Fruit fly (Drosophila melanogaster): ENCODE measurements around the gene Mnat9.

The Mnat9 gene

dm6 chr3R:31608438-31609188 lies 7.3 kb downstream of the Mnat9 start:
- peak; percentile 75 for TF ChIP-seq ovo (GFP tag; optimal IDR thresholded peaks at IDR 0.05)
- TF ChIP-seq cic (GFP tag; optimal IDR thresholded peaks at IDR 0.05): peak; percentile 90
- TF ChIP-seq Clk (GFP tag; optimal IDR thresholded peaks at IDR 0.05): peak; percentile 24
- peak; percentile 7 for TF ChIP-seq CG11617 (GFP tag; optimal IDR thresholded peaks at IDR 0.05)
- TF ChIP-seq CG1620 (GFP tag; optimal IDR thresholded peaks at IDR 0.05): no peak
- TF ChIP-seq Hr96 (GFP tag; optimal IDR thresholded peaks at IDR 0.05): peak; percentile 56
- peak; percentile 25 for TF ChIP-seq bab1 (GFP tag; optimal IDR thresholded peaks at IDR 0.05)
- no peak for TF ChIP-seq cnc (optimal IDR thresholded peaks at IDR 0.05)
- TF ChIP-seq tj (GFP tag; optimal IDR thresholded peaks at IDR 0.05): peak; percentile 51
- peak; percentile 25 for TF ChIP-seq CG7045 (GFP tag; optimal IDR thresholded peaks at IDR 0.05)
- no peak for TF ChIP-seq CG5204 (GFP tag; optimal IDR thresholded peaks at IDR 0.05)
- peak; percentile 39 for TF ChIP-seq Mnt (GFP tag; optimal IDR thresholded peaks at IDR 0.05)
- peak; percentile 99 for TF ChIP-seq pad (GFP tag; optimal IDR thresholded peaks at IDR 0.05)
- no peak for TF ChIP-seq Crg-1 (GFP tag; optimal IDR thresholded peaks at IDR 0.05)
- no peak for TF ChIP-seq CG14711 (tag; optimal IDR thresholded peaks at IDR 0.05)
- TF ChIP-seq kay (GFP tag; ENCODE audit: borderline replicate concordance): no peak
- no peak for TF ChIP-seq toe (GFP tag; optimal IDR thresholded peaks at IDR 0.05)
- TF ChIP-seq CG12768 (GFP tag; optimal IDR thresholded peaks at IDR 0.05): peak; percentile 90
- peak; percentile 37 for TF ChIP-seq CG7101 (tag; optimal IDR thresholded peaks at IDR 0.05)
- no peak for TF ChIP-seq CG33017 (tag; optimal IDR thresholded peaks at IDR 0.05)

DNA sequence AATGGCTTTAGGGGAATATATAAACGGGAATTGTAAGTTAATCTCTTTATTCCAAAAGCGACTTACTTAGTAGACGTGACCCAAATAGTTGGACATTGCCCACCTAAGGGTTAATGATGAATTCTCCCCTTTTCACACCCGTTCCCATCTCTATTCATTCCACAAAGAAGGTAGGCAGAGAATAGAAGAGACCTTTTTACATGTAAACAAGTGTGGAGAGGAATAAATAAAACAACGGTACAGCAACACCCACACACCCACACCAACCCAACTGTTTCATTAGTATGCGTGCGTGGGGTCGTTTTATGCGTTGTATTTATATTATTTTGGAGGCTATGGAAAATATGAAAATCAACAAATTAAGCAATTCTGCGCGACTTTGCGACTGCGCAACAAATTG lies 7.9 kb downstream of the Mnat9 start:
- TF ChIP-seq ovo (GFP tag; optimal IDR thresholded peaks at IDR 0.05) (peak; percentile 71), CG33017 (tag; optimal IDR thresholded peaks at IDR 0.05) (no peak)

- TF ChIP-seq toe (GFP tag; optimal IDR thresholded peaks at IDR 0.05): no peak
- TF ChIP-seq Hr96 (GFP tag; optimal IDR thresholded peaks at IDR 0.05): no peak
- no peak for TF ChIP-seq CG5204 (GFP tag; optimal IDR thresholded peaks at IDR 0.05)
- no peak for TF ChIP-seq bab1 (GFP tag; optimal IDR thresholded peaks at IDR 0.05)
- TF ChIP-seq cnc (optimal IDR thresholded peaks at IDR 0.05): no peak
- TF ChIP-seq kay (GFP tag; ENCODE audit: borderline replicate concordance): no peak
- no peak for TF ChIP-seq CG7101 (tag; optimal IDR thresholded peaks at IDR 0.05)
- TF ChIP-seq Mnt (GFP tag; optimal IDR thresholded peaks at IDR 0.05): no peak
- no peak for TF ChIP-seq CG14711 (tag; optimal IDR thresholded peaks at IDR 0.05)
- no peak for TF ChIP-seq Clk (GFP tag; optimal IDR thresholded peaks at IDR 0.05)
- no peak for TF ChIP-seq ovo (GFP tag; optimal IDR thresholded peaks at IDR 0.05)
- TF ChIP-seq tj (GFP tag; optimal IDR thresholded peaks at IDR 0.05): no peak
- TF ChIP-seq CG33017 (tag; optimal IDR thresholded peaks at IDR 0.05): no peak
- TF ChIP-seq CG11617 (GFP tag; optimal IDR thresholded peaks at IDR 0.05): no peak
- TF ChIP-seq pad (GFP tag; optimal IDR thresholded peaks at IDR 0.05): no peak
- no peak for TF ChIP-seq CG1620 (GFP tag; optimal IDR thresholded peaks at IDR 0.05)
- TF ChIP-seq Crg-1 (GFP tag; optimal IDR thresholded peaks at IDR 0.05): no peak
- TF ChIP-seq CG7045 (GFP tag; optimal IDR thresholded peaks at IDR 0.05): no peak
- no peak for TF ChIP-seq CG12768 (GFP tag; optimal IDR thresholded peaks at IDR 0.05)
- no peak for TF ChIP-seq cic (GFP tag; optimal IDR thresholded peaks at IDR 0.05)
These were observed 8.6 kb downstream of the Mnat9 start for dm6 chr3R:31607287-31607849.

DNA sequence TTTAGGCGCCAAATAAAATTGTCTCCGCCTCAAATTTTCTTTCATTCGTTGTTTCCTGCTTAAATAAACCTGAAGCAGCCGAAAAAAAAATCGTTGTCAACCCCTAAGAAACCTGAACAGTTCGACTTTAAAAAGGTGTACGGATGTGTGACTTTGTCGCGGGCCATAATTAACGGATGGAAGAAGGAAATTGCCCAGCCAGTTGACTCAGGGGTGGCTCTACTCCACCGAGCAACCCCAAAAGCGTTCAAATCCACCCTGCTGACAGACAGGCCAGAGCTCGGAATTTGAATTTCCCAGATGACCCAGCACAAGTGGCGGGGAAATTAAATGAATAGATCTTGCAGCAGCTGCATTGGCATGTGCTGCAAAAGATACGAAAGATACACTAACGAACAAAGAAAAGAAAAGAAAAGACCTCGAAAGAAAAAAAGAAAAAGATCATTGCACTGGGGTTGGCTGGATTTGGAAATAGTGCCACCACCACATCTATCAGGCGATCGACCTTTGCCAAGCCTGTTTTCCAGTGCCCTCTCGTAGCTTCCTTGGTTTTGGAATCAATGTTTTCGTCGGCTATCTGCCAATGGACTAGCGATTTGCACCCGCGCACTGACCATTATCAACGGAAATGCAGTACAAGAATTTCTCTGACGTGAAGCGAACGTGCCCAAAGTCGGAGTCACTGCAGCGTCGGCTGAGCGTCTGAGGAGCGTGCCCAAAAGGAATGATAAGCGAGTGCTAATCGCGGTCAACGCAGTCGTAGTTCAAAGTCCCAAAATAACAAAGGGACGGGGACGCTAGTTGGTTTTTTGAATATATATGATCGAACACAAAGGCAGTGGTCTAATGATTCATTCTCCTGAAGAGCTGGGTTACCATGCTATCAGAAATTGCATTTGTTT lies 9.5 kb downstream of the Mnat9 start:
- TF ChIP-seq Hr96 (GFP tag; optimal IDR thresholded peaks at IDR 0.05) (peak; percentile 6), CG12768 (GFP tag; optimal IDR thresholded peaks at IDR 0.05) (peak; percentile 2), CG7101 (tag; optimal IDR thresholded peaks at IDR 0.05) (no peak)

DNA sequence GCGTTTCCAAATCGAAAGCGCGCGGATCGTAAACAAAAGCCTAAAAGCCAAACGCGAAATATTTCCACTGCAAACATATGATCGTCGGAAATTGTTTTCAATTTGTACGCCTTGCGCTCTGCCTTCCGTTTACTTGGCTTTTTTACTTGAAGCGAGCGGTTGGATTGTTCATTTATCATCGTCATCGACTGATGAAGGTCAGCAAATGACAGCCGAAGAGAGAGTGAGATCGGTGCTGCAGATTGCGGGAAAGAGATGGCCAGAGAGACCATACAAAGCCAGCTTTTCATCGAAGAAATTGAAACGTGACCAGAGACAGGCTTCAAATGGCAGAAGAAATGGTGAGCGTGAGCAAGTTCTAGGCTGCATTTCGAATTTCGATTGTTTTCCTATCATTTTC lies 10.2 kb downstream of the Mnat9 start:
- no peak for TF ChIP-seq pad (GFP tag; optimal IDR thresholded peaks at IDR 0.05)
- TF ChIP-seq cic (GFP tag; optimal IDR thresholded peaks at IDR 0.05): no peak
- no peak for TF ChIP-seq CG1620 (GFP tag; optimal IDR thresholded peaks at IDR 0.05)
- TF ChIP-seq tj (GFP tag; optimal IDR thresholded peaks at IDR 0.05): no peak
- no peak for TF ChIP-seq CG12768 (GFP tag; optimal IDR thresholded peaks at IDR 0.05)
- no peak for TF ChIP-seq Mnt (GFP tag; optimal IDR thresholded peaks at IDR 0.05)
- TF ChIP-seq Crg-1 (GFP tag; optimal IDR thresholded peaks at IDR 0.05): no peak
- TF ChIP-seq CG14711 (tag; optimal IDR thresholded peaks at IDR 0.05): no peak
- no peak for TF ChIP-seq ovo (GFP tag; optimal IDR thresholded peaks at IDR 0.05)
- no peak for TF ChIP-seq toe (GFP tag; optimal IDR thresholded peaks at IDR 0.05)
- TF ChIP-seq bab1 (GFP tag; optimal IDR thresholded peaks at IDR 0.05): no peak

dm6 chr3R:31605117-31605432 lies 10.9 kb downstream of the Mnat9 start:
- TF ChIP-seq toe (GFP tag; optimal IDR thresholded peaks at IDR 0.05): no peak
- TF ChIP-seq CG7045 (GFP tag; optimal IDR thresholded peaks at IDR 0.05): no peak
- no peak for TF ChIP-seq CG1620 (GFP tag; optimal IDR thresholded peaks at IDR 0.05)
